Worm (Caenorhabditis elegans) whole organism, L2 larva: Measurements from ENCODE around the gene sad-1.

Experiments
- C34F6.9 ChIP-seq: fragments of 150-350 bp; optimal IDR thresholded peaks from 2 replicates; lab custom pipeline; 2014; ENCODE audit warnings: missing biosample characterization, missing genetic modification characterization
- dmd-4 ChIP-seq: sonication (generic microtip); optimal IDR thresholded peaks from 2 replicates; lab custom pipeline; 2017; ENCODE audit warnings: missing biosample characterization, missing genetic modification characterization
- elt-1 ChIP-seq: fragments of 150-350 bp; optimal IDR thresholded peaks from 2 replicates; lab custom pipeline; 2014; ENCODE audit warnings: missing biosample characterization, missing genetic modification characterization
- nhr-12 ChIP-seq: fragments of 150-350 bp; optimal IDR thresholded peaks from 2 replicates; lab custom pipeline; 2014; ENCODE audit warnings: missing biosample characterization, missing genetic modification characterization
- skn-1 ChIP-seq: sonication (generic microtip); optimal IDR thresholded peaks from 2 replicates; lab custom pipeline; 2017; ENCODE audit warnings: missing biosample characterization, missing genetic modification characterization

DNA sequence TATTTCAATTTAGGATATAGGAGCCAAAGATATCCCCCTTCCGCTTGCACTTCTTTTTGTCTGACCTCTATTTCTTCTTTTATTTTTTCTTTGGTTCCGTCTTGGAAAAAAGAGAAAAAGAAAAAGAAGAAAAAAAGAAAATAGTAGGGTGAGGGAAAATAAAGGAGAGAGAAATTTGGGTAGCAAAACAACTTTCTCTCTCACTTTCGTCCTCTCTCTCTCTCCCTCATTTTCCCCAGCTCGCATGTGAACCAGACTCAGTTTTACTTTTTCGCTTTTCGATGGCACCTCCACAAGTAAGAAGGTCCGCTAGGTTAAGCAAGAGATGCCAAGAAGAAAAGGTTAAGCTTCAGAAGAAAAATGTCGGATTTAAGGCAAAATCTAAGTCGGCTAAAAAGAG lies 42.3 kb upstream of the sad-1 start:
- TF ChIP-seq nhr-12 (tag; lab: Kevin White, UChicago) (no peak), elt-1 (no peak), C34F6.9 (tag; lab: Kevin White, UChicago) (peak; percentile 56), skn-1 (tag; lab: Kevin White, UChicago) (no peak), dmd-4 (tag; lab: Kevin White, UChicago) (no peak)
